Fruit fly (Drosophila melanogaster): ENCODE measurements around the gene Mink.
A peak's percentile ranks its signal among the peaks of the same experiment; 100 is the strongest.

Mink gene

DNA sequence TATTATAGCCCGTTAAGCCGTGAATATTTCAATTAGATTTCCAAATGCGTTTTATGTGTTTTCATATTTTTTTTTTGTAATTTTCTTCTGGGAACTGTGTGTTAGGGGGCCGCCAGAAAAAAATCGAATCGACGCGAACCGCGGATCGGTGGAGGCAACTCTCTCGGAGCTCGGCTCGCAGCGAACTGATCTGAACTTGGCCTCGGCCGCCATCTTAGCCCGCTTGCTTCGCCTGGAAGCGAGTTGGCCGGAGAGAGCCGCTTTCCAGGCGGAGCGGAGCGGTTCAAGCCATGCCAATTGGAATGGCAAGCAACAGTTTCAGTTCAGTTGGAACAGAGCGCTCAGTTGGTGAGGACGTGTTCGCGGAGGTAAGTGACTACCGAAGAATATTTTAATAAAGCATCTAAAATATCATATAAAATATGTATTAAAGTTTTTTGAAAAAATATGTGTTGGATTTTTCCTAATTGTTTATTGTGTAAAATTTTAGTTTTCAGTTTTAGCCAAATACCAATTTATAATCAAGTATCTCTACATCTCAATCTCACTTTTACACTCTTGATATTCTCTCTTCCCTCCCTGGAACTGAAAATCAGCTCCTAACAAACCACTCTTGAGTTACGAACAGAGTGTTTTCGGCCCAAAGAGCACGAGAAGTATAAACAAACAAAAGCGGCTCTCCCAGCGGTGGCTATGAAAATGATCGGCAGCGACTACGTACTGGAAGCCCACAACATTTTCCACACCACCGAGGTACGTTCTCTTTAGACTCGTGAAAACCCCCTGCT lies 27.7 kb upstream of the Mink start, which contains the start of the genes CG31121 and CG11069:
CG31121 (minus strand) TSS at position 187 of the 788 bp plus-strand sequence.
CG11069 (plus strand) TSS at position 324 of the 788 bp plus-strand sequence.
- TF ChIP-seq usp (GFP tag; optimal IDR thresholded peaks at IDR 0.05) (no peak), dsf (GFP tag; optimal IDR thresholded peaks at IDR 0.05; ENCODE audit: borderline replicate concordance) (no peak), N (GFP tag; optimal IDR thresholded peaks at IDR 0.05) (no peak), psq (GFP tag; optimal IDR thresholded peaks at IDR 0.05) (no peak), lola (GFP tag; optimal IDR thresholded peaks at IDR 0.05) (no peak), h (GFP tag; optimal IDR thresholded peaks at IDR 0.05) (no peak), sv (GFP tag; optimal IDR thresholded peaks at IDR 0.05) (no peak), brk (GFP tag; optimal IDR thresholded peaks at IDR 0.05) (no peak), Dfd (GFP tag; optimal IDR thresholded peaks at IDR 0.05) (no peak), woc (GFP tag; optimal IDR thresholded peaks at IDR 0.05) (no peak), foxo (GFP tag; optimal IDR thresholded peaks at IDR 0.05) (no peak), tai (GFP tag; optimal IDR thresholded peaks at IDR 0.05) (no peak), dl (GFP tag; optimal IDR thresholded peaks at IDR 0.05; ENCODE audit: insufficient read depth in 1 of 2, partially characterized antibody in 2 of 2) (peak in 1 of 2 experiments; percentile 49), Dif (GFP tag; optimal IDR thresholded peaks at IDR 0.05; ENCODE audit: partially characterized antibody) (peak; percentile 74), Abd-B (GFP tag; optimal IDR thresholded peaks at IDR 0.05) (no peak), Vsx2 (GFP tag; optimal IDR thresholded peaks at IDR 0.05; ENCODE audit: partially characterized antibody) (peak; percentile 13), HLH106 (tag; optimal IDR thresholded peaks at IDR 0.05) (no peak), br (GFP tag; optimal IDR thresholded peaks at IDR 0.05) (no peak), pan (optimal IDR thresholded peaks at IDR 0.05) (no peak), Jra (GFP tag; optimal IDR thresholded peaks at IDR 0.05) (no peak), fru (GFP tag; optimal IDR thresholded peaks at IDR 0.05) (no peak), Myc (optimal IDR thresholded peaks at IDR 0.05) (no peak), sage (GFP tag; optimal IDR thresholded peaks at IDR 0.05) (no peak), CrebA (GFP tag; optimal IDR thresholded peaks at IDR 0.05; ENCODE audit: borderline replicate concordance) (peak; percentile 33), jim (GFP tag; optimal IDR thresholded peaks at IDR 0.05) (no peak), OdsH (GFP tag; optimal IDR thresholded peaks at IDR 0.05) (no peak), CG32264 (GFP tag; optimal IDR thresholded peaks at IDR 0.05) (no peak), ey (GFP tag; optimal IDR thresholded peaks at IDR 0.05) (no peak), Hr83 (GFP tag; optimal IDR thresholded peaks at IDR 0.05; ENCODE audit: poor library complexity, severe bottlenecking) (no peak), Sp1 (GFP tag; optimal IDR thresholded peaks at IDR 0.05) (no peak), dmrt93B (GFP tag; optimal IDR thresholded peaks at IDR 0.05) (no peak), rgr (GFP tag; optimal IDR thresholded peaks at IDR 0.05) (no peak), CG9705 (GFP tag; optimal IDR thresholded peaks at IDR 0.05) (no peak), Mio (GFP tag; optimal IDR thresholded peaks at IDR 0.05) (no peak), Hr78 (GFP tag; optimal IDR thresholded peaks at IDR 0.05) (no peak)

dm6 chr3R:24900816-24901215 lies 21.5 kb upstream of the Mink start, which contains the start of gene CG10845:
Gene CG10845, plus strand, starts transcription at chr3R:24901116.
- TF ChIP-seq CG32264 (GFP tag; optimal IDR thresholded peaks at IDR 0.05) (no peak), rgr (GFP tag; optimal IDR thresholded peaks at IDR 0.05) (no peak), foxo (GFP tag; optimal IDR thresholded peaks at IDR 0.05) (no peak), CrebA (GFP tag; optimal IDR thresholded peaks at IDR 0.05; ENCODE audit: borderline replicate concordance) (no peak), brk (GFP tag; optimal IDR thresholded peaks at IDR 0.05) (no peak), usp (GFP tag; optimal IDR thresholded peaks at IDR 0.05) (no peak), Hr78 (GFP tag; optimal IDR thresholded peaks at IDR 0.05) (no peak), Abd-B (GFP tag; optimal IDR thresholded peaks at IDR 0.05) (no peak), Myc (optimal IDR thresholded peaks at IDR 0.05) (no peak), pan (optimal IDR thresholded peaks at IDR 0.05) (no peak), fru (GFP tag; optimal IDR thresholded peaks at IDR 0.05) (no peak), OdsH (GFP tag; optimal IDR thresholded peaks at IDR 0.05) (no peak), br (GFP tag; optimal IDR thresholded peaks at IDR 0.05) (no peak), sage (GFP tag; optimal IDR thresholded peaks at IDR 0.05) (no peak), sv (GFP tag; optimal IDR thresholded peaks at IDR 0.05) (no peak), CG9705 (GFP tag; optimal IDR thresholded peaks at IDR 0.05) (no peak)

Data from whole organism, wandering third instar larva.